Worm (Caenorhabditis elegans): ENCODE results near the gene mxl-1.

- TF ChIP-seq flt-1 (GFP tag; IDR thresholded peaks at IDR 0.05) (no peak), tab-1 (GFP tag; IDR thresholded peaks at IDR 0.05) (no peak)
Observed at ce11 chrV:11220415-11220814, 24.2 kb upstream of the mxl-1 start.

All from whole organism, midembryonic.